Worm (Caenorhabditis elegans) whole organism, L2 larva: ENCODE measurements around the gene R01E6.5.

ENCODE experiments used
- C34F6.9 ChIP-seq: fragments of 150-350 bp; optimal IDR thresholded peaks from 2 replicates; lab custom pipeline; 2014; ENCODE audit warnings: missing biosample characterization, missing genetic modification characterization
- F13H6.1 ChIP-seq: sonication (generic microtip); optimal IDR thresholded peaks from 2 replicates; lab custom pipeline; 2016; ENCODE audit warnings: missing genetic modification characterization, missing compliant biosample characterization
- R02D3.7 ChIP-seq: fragments of 150-350 bp; optimal IDR thresholded peaks from 2 replicates; lab custom pipeline; 2014; ENCODE audit warnings: missing biosample characterization, missing genetic modification characterization
- ZK546.5 ChIP-seq: sonication (generic microtip); optimal IDR thresholded peaks from 2 replicates; lab custom pipeline; 2017; ENCODE audit warnings: missing biosample characterization, missing genetic modification characterization
- alr-1 ChIP-seq: fragments of 150-350 bp; optimal IDR thresholded peaks from 2 replicates; lab custom pipeline; 2014; ENCODE audit warnings: missing biosample characterization, missing genetic modification characterization
- aly-2 ChIP-seq: fragments of 150-350 bp; optimal IDR thresholded peaks from 2 replicates; lab custom pipeline; 2014; ENCODE audit warnings: missing biosample characterization, missing genetic modification characterization
- ama-1 ChIP-seq: fragments of 150-350 bp; optimal IDR thresholded peaks from 2 replicates; lab custom pipeline; 2018; ENCODE audit warnings: inconsistent platforms
- ceh-16 ChIP-seq: fragments of 150-350 bp; optimal IDR thresholded peaks from 2 replicates; lab custom pipeline; 2014; ENCODE audit warnings: missing biosample characterization, missing genetic modification characterization
- ceh-82 ChIP-seq: fragments of 150-350 bp; optimal IDR thresholded peaks from 2 replicates; lab custom pipeline; 2014; ENCODE audit warnings: missing biosample characterization, missing genetic modification characterization
- dmd-4 ChIP-seq: sonication (generic microtip); optimal IDR thresholded peaks from 2 replicates; lab custom pipeline; 2017; ENCODE audit warnings: missing biosample characterization, missing genetic modification characterization
- elt-1 ChIP-seq: fragments of 150-350 bp; optimal IDR thresholded peaks from 2 replicates; lab custom pipeline; 2014; ENCODE audit warnings: missing biosample characterization, missing genetic modification characterization
- elt-3 ChIP-seq: sonication (generic microtip); optimal IDR thresholded peaks from 2 replicates; lab custom pipeline; 2017; ENCODE audit warnings: missing biosample characterization, missing genetic modification characterization
- fos-1 ChIP-seq: fragments of 150-350 bp; optimal IDR thresholded peaks from 2 replicates; lab custom pipeline; 2014; ENCODE audit warnings: missing biosample characterization, missing genetic modification characterization
- gmeb-1 ChIP-seq: fragments of 150-350 bp; optimal IDR thresholded peaks from 2 replicates; lab custom pipeline; 2014; ENCODE audit warnings: missing biosample characterization, missing genetic modification characterization
- lin-13 ChIP-seq: fragments of 150-350 bp; optimal IDR thresholded peaks from 2 replicates; lab custom pipeline; 2014; ENCODE audit warnings: missing biosample characterization, missing genetic modification reagents, missing genetic modification characterization
- lin-39 ChIP-seq: fragments of 150-350 bp; optimal IDR thresholded peaks from 2 replicates; lab custom pipeline; 2014; ENCODE audit warnings: missing biosample characterization, missing genetic modification reagents, missing genetic modification characterization
- lsy-2 ChIP-seq, 2 experiments: fragments of 150-350 bp in 1 of 2; sonication (generic microtip) in 1 of 2; optimal IDR thresholded peaks; 2 replicates each; lab custom pipeline; 2014 to 2017; ENCODE audit warnings: missing biosample characterization in 2 of 2, missing genetic modification characterization in 2 of 2
- mbf-1 ChIP-seq: sonication (generic microtip); optimal IDR thresholded peaks from 2 replicates; lab custom pipeline; 2017; ENCODE audit warnings: missing biosample characterization, missing genetic modification characterization
- nhr-10 ChIP-seq: sonication (generic microtip); optimal IDR thresholded peaks from 2 replicates; lab custom pipeline; 2017; ENCODE audit warnings: missing biosample characterization, missing genetic modification characterization
- nhr-11 ChIP-seq: fragments of 150-350 bp; optimal IDR thresholded peaks from 2 replicates; lab custom pipeline; 2014; ENCODE audit warnings: missing biosample characterization, missing genetic modification characterization
- nhr-12 ChIP-seq: fragments of 150-350 bp; optimal IDR thresholded peaks from 2 replicates; lab custom pipeline; 2014; ENCODE audit warnings: missing biosample characterization, missing genetic modification characterization
- nhr-129 ChIP-seq: fragments of 150-350 bp; optimal IDR thresholded peaks from 2 replicates; lab custom pipeline; 2014; ENCODE audit warnings: missing biosample characterization, missing genetic modification characterization
- nhr-237 ChIP-seq: fragments of 150-350 bp; optimal IDR thresholded peaks from 2 replicates; lab custom pipeline; 2014; ENCODE audit warnings: missing biosample characterization, missing genetic modification characterization
- nhr-25 ChIP-seq: fragments of 150-350 bp; sonication (generic microtip); optimal IDR thresholded peaks from 3 replicates; lab custom pipeline; 2014; ENCODE audit warnings: missing biosample characterization, missing genetic modification characterization
- nhr-6 ChIP-seq: fragments of 150-350 bp; optimal IDR thresholded peaks from 2 replicates; lab custom pipeline; 2014; ENCODE audit warnings: missing biosample characterization, missing genetic modification characterization
- peb-1 ChIP-seq: fragments of 150-350 bp; optimal IDR thresholded peaks from 2 replicates; lab custom pipeline; 2014; ENCODE audit warnings: missing biosample characterization, missing genetic modification characterization
- sem-4 ChIP-seq: fragments of 150-350 bp; optimal IDR thresholded peaks from 2 replicates; lab custom pipeline; 2014; ENCODE audit warnings: missing biosample characterization, missing genetic modification reagents, missing genetic modification characterization
- sma-9 ChIP-seq, 2 experiments: fragments of 150-350 bp in 1 of 2; sonication (generic microtip) in 1 of 2; optimal IDR thresholded peaks; 2 replicates each; lab custom pipeline; 2014 to 2016; ENCODE audit warnings: missing genetic modification characterization in 2 of 2, mild to moderate bottlenecking in 1 of 2, missing biosample characterization in 1 of 2, missing compliant biosample characterization in 1 of 2, missing genetic modification reagents in 1 of 2, moderate library complexity in 1 of 2
- snpc-4 ChIP-seq: fragments of 150-350 bp; optimal IDR thresholded peaks from 2 replicates; lab custom pipeline; 2014; ENCODE audit warnings: missing biosample characterization, missing genetic modification characterization
- unc-55 ChIP-seq: fragments of 150-350 bp; sonication (generic microtip); optimal IDR thresholded peaks from 3 replicates; lab custom pipeline; 2014; ENCODE audit warnings: missing biosample characterization, missing genetic modification reagents, missing genetic modification characterization
- zag-1 ChIP-seq: fragments of 150-350 bp; optimal IDR thresholded peaks from 2 replicates; lab custom pipeline; 2014; ENCODE audit warnings: missing biosample characterization, missing genetic modification characterization
- ztf-1 ChIP-seq: fragments of 200-800 bp; sonication (Bioruptor generic); conservative IDR thresholded peaks from 2 replicates; pipeline ENCODE4 v1.3.6; 2022; ENCODE audit warnings: missing genetic modification characterization, missing compliant biosample characterization
- ztf-11 ChIP-seq: sonication (generic microtip); optimal IDR thresholded peaks from 2 replicates; lab custom pipeline; 2017; ENCODE audit warnings: missing biosample characterization, missing genetic modification characterization

Gene R01E6.5

ce11 chrX:13502282-13502681 lies 34.6 kb upstream of the R01E6.5 start (continued):
- TF ChIP-seq dmd-4 (no peak), unc-55 (GFP tag; lab: Kevin White, UChicago) (peak; percentile 70), lsy-2 (tag; optimal IDR thresholded peaks at IDR 0.05; lab: Kevin White, UChicago) (peak in 1 of 2 experiments; percentile 46), peb-1 (tag; lab: Kevin White, UChicago) (no peak), ceh-16 (tag; lab: Kevin White, UChicago) (no peak), ztf-1 (GFP tag; lab: Robert Waterston, UW) (no peak), R02D3.7 (no peak), lin-39 (no peak), sem-4 (tag; lab: Kevin White, UChicago) (peak; percentile 76), elt-3 (tag; lab: Kevin White, UChicago) (no peak), nhr-237 (tag; lab: Kevin White, UChicago) (no peak)

ce11 chrX:13503839-13504238 lies 33.0 kb upstream of the R01E6.5 start:
- TF ChIP-seq ama-1 (lab: Kevin White, UChicago): no peak
- no peak for TF ChIP-seq F13H6.1 (tag; lab: Kevin White, UChicago)
- TF ChIP-seq peb-1 (tag; lab: Kevin White, UChicago): no peak
- TF ChIP-seq unc-55 (GFP tag; lab: Kevin White, UChicago): no peak
- no peak for TF ChIP-seq nhr-12 (tag; lab: Kevin White, UChicago)
- no peak for TF ChIP-seq alr-1 (tag; lab: Kevin White, UChicago)
- TF ChIP-seq ztf-11: no peak
- no peak for TF ChIP-seq elt-1 (tag; lab: Kevin White, UChicago)
- no peak for TF ChIP-seq nhr-25
- TF ChIP-seq ztf-1 (GFP tag; lab: Robert Waterston, UW): no peak
- no peak for TF ChIP-seq nhr-6 (tag; lab: Kevin White, UChicago)
- no peak for TF ChIP-seq lin-39
- no peak for TF ChIP-seq ZK546.5 (tag; lab: Kevin White, UChicago)

- no peak for TF ChIP-seq F13H6.1 (tag; lab: Kevin White, UChicago)
- no peak for TF ChIP-seq unc-55 (GFP tag; lab: Kevin White, UChicago)
These were observed 31.7 kb upstream of the R01E6.5 start for ce11 chrX:13505201-13505600.

ce11 chrX:13506043-13506442 lies 30.8 kb upstream of the R01E6.5 start:
- TF ChIP-seq lin-13: no peak
- TF ChIP-seq mbf-1 (tag; lab: Kevin White, UChicago): no peak
- TF ChIP-seq nhr-129: peak; percentile 21

ce11 chrX:13506493-13506892 lies 30.4 kb upstream of the R01E6.5 start:
- TF ChIP-seq fos-1 (tag; lab: Kevin White, UChicago) (no peak), ZK546.5 (tag; lab: Kevin White, UChicago) (no peak), unc-55 (GFP tag; lab: Kevin White, UChicago) (no peak), gmeb-1 (tag; lab: Kevin White, UChicago) (no peak), sma-9 (GFP tag; optimal IDR thresholded peaks at IDR 0.05; lab: Kevin White, UChicago) (peak; percentile 5), sma-9 (tag; optimal IDR thresholded peaks at IDR 0.05; lab: Kevin White, UChicago) (no peak), nhr-12 (tag; lab: Kevin White, UChicago) (no peak), snpc-4 (tag; lab: Kevin White, UChicago) (peak; percentile 43)

ce11 chrX:13507233-13507632 lies 29.6 kb upstream of the R01E6.5 start, which contains the start of gene H06A10.1:
Gene H06A10.1 (plus strand): TSS chrX:13507533.
- TF ChIP-seq nhr-25 (no peak), R02D3.7 (no peak), alr-1 (tag; lab: Kevin White, UChicago) (no peak), zag-1 (no peak), unc-55 (GFP tag; lab: Kevin White, UChicago) (no peak), C34F6.9 (tag; lab: Kevin White, UChicago) (no peak), aly-2 (tag; lab: Kevin White, UChicago) (no peak), ceh-82 (no peak), F13H6.1 (tag; lab: Kevin White, UChicago) (no peak), dmd-4 (no peak), nhr-11 (tag; lab: Kevin White, UChicago) (no peak), nhr-10 (tag; lab: Kevin White, UChicago) (no peak), lin-39 (no peak), sma-9 (GFP tag; optimal IDR thresholded peaks at IDR 0.05; lab: Kevin White, UChicago) (no peak), sma-9 (tag; optimal IDR thresholded peaks at IDR 0.05; lab: Kevin White, UChicago) (no peak), peb-1 (tag; lab: Kevin White, UChicago) (no peak)
